ENCODE assay signal across 1 fruit fly cellular context in the genomic region with DNA sequence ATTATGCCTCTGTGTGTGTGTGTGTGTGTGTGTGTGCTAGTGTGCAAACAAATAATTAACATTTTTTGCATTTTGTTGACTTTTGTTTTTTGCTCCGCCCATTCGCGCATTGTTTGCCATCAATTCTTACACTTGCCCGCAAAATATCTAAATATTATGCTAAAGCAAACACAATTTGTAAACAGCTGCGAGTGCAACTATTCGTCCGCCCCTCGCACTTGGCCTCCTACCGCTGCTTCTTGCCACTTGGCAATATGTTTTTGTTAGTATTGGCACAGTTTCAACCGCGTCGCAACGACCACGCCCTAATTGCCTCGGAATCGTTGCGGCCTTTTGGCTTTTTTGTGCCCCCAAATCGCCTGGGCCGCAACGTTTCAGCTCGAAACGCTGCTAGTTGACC.
TF ChIP-seq lines count a peak whose summit lies in the region.

No protein-coding gene starts in this region.

TF ChIP-seq in whole organism, embryonic, 481 proteins besides CTCF, POLR2A, EP300 and RAD21 (continued from another document):
- TF ChIP-seq nerfin-2 (GFP tag; IDR thresholded peaks at IDR 0.05; lab: Robert Waterston, UW; ENCODE audit: partially characterized antibody), result no peak
- TF ChIP-seq CG2129 (GFP tag; IDR thresholded peaks at IDR 0.05; lab: Robert Waterston, UW; ENCODE audit: partially characterized antibody), result no peak
- no peak for TF ChIP-seq CG2875 (GFP tag; optimal IDR thresholded peaks at IDR 0.05; lab: Kevin White, UChicago)
- TF ChIP-seq sob (GFP tag; IDR thresholded peaks at IDR 0.05; lab: Robert Waterston, UW), result 0 out of 2 replicates have a peak, but pooled peaks have one; percentile 27
- no peak for TF ChIP-seq schlank (tag; optimal IDR thresholded peaks at IDR 0.05; lab: Kevin White, UChicago)
- no peak for TF ChIP-seq Scr (GFP tag; IDR thresholded peaks at IDR 0.05; lab: Robert Waterston, UW; ENCODE audit: partially characterized antibody)
- TF ChIP-seq Bdp1 (GFP tag; optimal IDR thresholded peaks at IDR 0.05; lab: Kevin White, UChicago), result no peak
- peak; percentile 12 for TF ChIP-seq CG15479 (GFP tag; optimal IDR thresholded peaks at IDR 0.05; lab: Kevin White, UChicago)
- TF ChIP-seq ftz-f1 (GFP tag; optimal IDR thresholded peaks at IDR 0.05; lab: Kevin White, UChicago), result no peak
- TF ChIP-seq CG4328 (GFP tag; optimal IDR thresholded peaks at IDR 0.05; lab: Kevin White, UChicago), result no peak
- peak; percentile 35 for TF ChIP-seq CG18476 (GFP tag; optimal IDR thresholded peaks at IDR 0.05; lab: Kevin White, UChicago)
- TF ChIP-seq CG12299 (tag; optimal IDR thresholded peaks at IDR 0.05; lab: Kevin White, UChicago), result no peak
- peak; percentile 17; the same call in 1 of the 2 replicates for TF ChIP-seq ara (GFP tag; IDR thresholded peaks at IDR 0.05; lab: Robert Waterston, UW)
- peak; percentile 46 for TF ChIP-seq Med (GFP tag; lab: Kevin White, UChicago)
- peak; percentile 1 for TF ChIP-seq CG1603 (tag; optimal IDR thresholded peaks at IDR 0.05; lab: Kevin White, UChicago)
- no peak for TF ChIP-seq CG18011 (GFP tag; optimal IDR thresholded peaks at IDR 0.05; lab: Kevin White, UChicago)
- TF ChIP-seq Nf-YA (GFP tag; IDR thresholded peaks at IDR 0.05; lab: Robert Waterston, UW), result no peak
- no peak for TF ChIP-seq CG4424 (GFP tag; optimal IDR thresholded peaks at IDR 0.05; lab: Kevin White, UChicago)
- TF ChIP-seq CG11456 (GFP tag; IDR thresholded peaks at IDR 0.05; lab: Robert Waterston, UW), result 0 out of 3 replicates have a peak, but pooled peaks have one; percentile 14
- peak; percentile 34 for TF ChIP-seq CG12769 (tag; optimal IDR thresholded peaks at IDR 0.05; lab: Kevin White, UChicago)
- peak; percentile 6 for TF ChIP-seq CG17385 (GFP tag; optimal IDR thresholded peaks at IDR 0.05; lab: Kevin White, UChicago)
- TF ChIP-seq CG11247 (GFP tag; IDR thresholded peaks at IDR 0.05; lab: Robert Waterston, UW), result no peak
- no peak for TF ChIP-seq sens (GFP tag; lab: Kevin White, UChicago)
- TF ChIP-seq CG6175 (GFP tag; IDR thresholded peaks at IDR 0.05; lab: Robert Waterston, UW), result peak; percentile 59; the same call in 1 of the 3 replicates
- TF ChIP-seq seq (GFP tag; IDR thresholded peaks at IDR 0.05; lab: Robert Waterston, UW), result peak; percentile 52
- TF ChIP-seq CG11696 (GFP tag; IDR thresholded peaks at IDR 0.05; lab: Robert Waterston, UW), result 0 out of 2 replicates have a peak, but pooled peaks have one; percentile 17
- 0 out of 2 replicates have a peak, but pooled peaks have one; percentile 10 for TF ChIP-seq chm (GFP tag; IDR thresholded peaks at IDR 0.05; lab: Robert Waterston, UW)
- peak; percentile 2 for TF ChIP-seq CG9876 (GFP tag; optimal IDR thresholded peaks at IDR 0.05; lab: Kevin White, UChicago)
- TF ChIP-seq CG17328 (GFP tag; IDR thresholded peaks at IDR 0.05; lab: Robert Waterston, UW), result no peak
- TF ChIP-seq CG13296 (GFP tag; optimal IDR thresholded peaks at IDR 0.05; lab: Kevin White, UChicago), result peak; percentile 14
- TF ChIP-seq CG8290 (GFP tag; optimal IDR thresholded peaks at IDR 0.05; lab: Kevin White, UChicago), result no peak
- TF ChIP-seq CG8290 (tag; optimal IDR thresholded peaks at IDR 0.05; lab: Kevin White, UChicago), result peak in 1 of 2 experiments; percentile 36
- no peak for TF ChIP-seq fu2 (GFP tag; optimal IDR thresholded peaks at IDR 0.05; lab: Kevin White, UChicago)
- TF ChIP-seq Ssrp (tag; optimal IDR thresholded peaks at IDR 0.05; lab: Kevin White, UChicago), result no peak
- no peak for TF ChIP-seq mam (GFP tag; optimal IDR thresholded peaks at IDR 0.05; lab: Kevin White, UChicago)
- no peak for TF ChIP-seq Dll (GFP tag; IDR thresholded peaks at IDR 0.05; lab: Robert Waterston, UW; ENCODE audit: partially characterized antibody)
- no peak for TF ChIP-seq Sin3A (optimal IDR thresholded peaks at IDR 0.05; lab: Kevin White, UChicago)
- TF ChIP-seq Taf1 (GFP tag; IDR thresholded peaks at IDR 0.05; lab: Robert Waterston, UW), result no peak
- no peak for TF ChIP-seq cad (GFP tag; optimal IDR thresholded peaks at IDR 0.05; lab: Kevin White, UChicago)
- no peak for TF ChIP-seq hkb (optimal IDR thresholded peaks at IDR 0.05; lab: Kevin White, UChicago)
- TF ChIP-seq hkb (GFP tag; IDR thresholded peaks at IDR 0.05; lab: Robert Waterston, UW), result peak; percentile 46; the same call in 1 of the 2 replicates
- TF ChIP-seq CG32772 (GFP tag; IDR thresholded peaks at IDR 0.05; lab: Robert Waterston, UW), result no peak
- TF ChIP-seq fru (optimal IDR thresholded peaks at IDR 0.05; lab: Kevin White, UChicago), result no peak
- TF ChIP-seq pan (optimal IDR thresholded peaks at IDR 0.05; lab: Kevin White, UChicago), result no peak
- TF ChIP-seq pan (GFP tag; optimal IDR thresholded peaks at IDR 0.05 in 1 of 2, IDR thresholded peaks at IDR 0.05 in 1 of 2), result peak in 1 of 2 experiments; percentile 6
- 0 out of 2 replicates have a peak, but pooled peaks have one; percentile 6 for TF ChIP-seq Drgx (GFP tag; IDR thresholded peaks at IDR 0.05; lab: Robert Waterston, UW)
- TF ChIP-seq CG7786 (GFP tag; optimal IDR thresholded peaks at IDR 0.05; lab: Kevin White, UChicago), result no peak
- no peak for TF ChIP-seq Doc2 (GFP tag; IDR thresholded peaks at IDR 0.05; lab: Robert Waterston, UW)
- TF ChIP-seq mirr (GFP tag; optimal IDR thresholded peaks at IDR 0.05; lab: Kevin White, UChicago), result no peak
- 0 out of 2 replicates have a peak, but pooled peaks have one; percentile 24 for TF ChIP-seq slbo (GFP tag; IDR thresholded peaks at IDR 0.05; lab: Robert Waterston, UW)
- TF ChIP-seq CG2678 (tag; optimal IDR thresholded peaks at IDR 0.05; lab: Kevin White, UChicago), result peak; percentile 22
- peak; percentile 7 for TF ChIP-seq CG6765 (GFP tag; optimal IDR thresholded peaks at IDR 0.05; lab: Kevin White, UChicago)
- no peak for TF ChIP-seq CG11695 (GFP tag; IDR thresholded peaks at IDR 0.05; lab: Robert Waterston, UW)
- no peak for TF ChIP-seq Hr39 (optimal IDR thresholded peaks at IDR 0.05; lab: Kevin White, UChicago)
- TF ChIP-seq caup (GFP tag; optimal IDR thresholded peaks at IDR 0.05; lab: Kevin White, UChicago; ENCODE audit: severe bottlenecking), result no peak
- 0 out of 2 replicates have a peak, but pooled peaks have one; percentile 30 for TF ChIP-seq CG5953 (GFP tag; IDR thresholded peaks at IDR 0.05; lab: Robert Waterston, UW)
- no peak for TF ChIP-seq Dip3 (GFP tag; optimal IDR thresholded peaks at IDR 0.05; lab: Kevin White, UChicago)
- TF ChIP-seq CG16813 (GFP tag; IDR thresholded peaks at IDR 0.05; lab: Robert Waterston, UW; ENCODE audit: partially characterized antibody), result no peak
- no peak for TF ChIP-seq CG8765 (GFP tag; IDR thresholded peaks at IDR 0.05; lab: Robert Waterston, UW)
- peak; percentile 27 for TF ChIP-seq lab (GFP tag; optimal IDR thresholded peaks at IDR 0.05; lab: Kevin White, UChicago)
- no peak for TF ChIP-seq lilli (GFP tag; optimal IDR thresholded peaks at IDR 0.05; lab: Kevin White, UChicago)
- TF ChIP-seq crol (GFP tag; IDR thresholded peaks at IDR 0.05; lab: Robert Waterston, UW), result 0 out of 2 replicates have a peak, but pooled peaks have one; percentile 28
- TF ChIP-seq dmrt11E (tag; optimal IDR thresholded peaks at IDR 0.05; lab: Kevin White, UChicago), result no peak
- no peak for TF ChIP-seq CG30020 (tag; optimal IDR thresholded peaks at IDR 0.05; lab: Kevin White, UChicago)
- TF ChIP-seq CG17359 (tag; optimal IDR thresholded peaks at IDR 0.05; lab: Kevin White, UChicago), result peak; percentile 15
- TF ChIP-seq rib (GFP tag; IDR thresholded peaks at IDR 0.05; lab: Robert Waterston, UW), result 0 out of 2 replicates have a peak, but pooled peaks have one; percentile 12
- no peak for TF ChIP-seq Adf1 (GFP tag; IDR thresholded peaks at IDR 0.05; lab: Robert Waterston, UW)
- no peak for TF ChIP-seq chn (GFP tag; optimal IDR thresholded peaks at IDR 0.05; lab: Kevin White, UChicago)
- TF ChIP-seq Asciz (GFP tag; optimal IDR thresholded peaks at IDR 0.05; lab: Kevin White, UChicago), result peak; percentile 13
- peak; percentile 26 for TF ChIP-seq Meics (GFP tag; optimal IDR thresholded peaks at IDR 0.05; lab: Kevin White, UChicago)
- no peak for TF ChIP-seq her (GFP tag; optimal IDR thresholded peaks at IDR 0.05; lab: Kevin White, UChicago)
- no peak for TF ChIP-seq Sry-δ (GFP tag; optimal IDR thresholded peaks at IDR 0.05; lab: Kevin White, UChicago)
- TF ChIP-seq stc (GFP tag; IDR thresholded peaks at IDR 0.05; lab: Robert Waterston, UW), result no peak
